Fruit fly (Drosophila melanogaster): ENCODE measurements around the gene Remo.

The Remo gene

dm6 chrX:13280738-13281137, 7.1 kb upstream of the Remo start:
- TF ChIP-seq CG5204 (GFP tag; optimal IDR thresholded peaks at IDR 0.05) (no peak), cic (GFP tag; optimal IDR thresholded peaks at IDR 0.05) (no peak), pad (GFP tag; optimal IDR thresholded peaks at IDR 0.05) (no peak), CG11617 (GFP tag; optimal IDR thresholded peaks at IDR 0.05) (no peak), cnc (optimal IDR thresholded peaks at IDR 0.05) (no peak), kay (GFP tag; ENCODE audit: borderline replicate concordance) (no peak), CG33017 (tag; optimal IDR thresholded peaks at IDR 0.05) (no peak), ovo (GFP tag; optimal IDR thresholded peaks at IDR 0.05) (no peak), toe (GFP tag; optimal IDR thresholded peaks at IDR 0.05) (no peak), CG1620 (GFP tag; optimal IDR thresholded peaks at IDR 0.05) (no peak), CG14711 (tag; optimal IDR thresholded peaks at IDR 0.05) (no peak), Mnt (GFP tag; optimal IDR thresholded peaks at IDR 0.05) (no peak), CG7045 (GFP tag; optimal IDR thresholded peaks at IDR 0.05) (no peak), Crg-1 (GFP tag; optimal IDR thresholded peaks at IDR 0.05) (no peak), Hr96 (GFP tag; optimal IDR thresholded peaks at IDR 0.05) (no peak), CG12768 (GFP tag; optimal IDR thresholded peaks at IDR 0.05) (no peak), CG7101 (tag; optimal IDR thresholded peaks at IDR 0.05) (no peak), Clk (GFP tag; optimal IDR thresholded peaks at IDR 0.05) (no peak)

dm6 chrX:13281244-13281877, 6.5 kb upstream of the Remo start:
- peak; percentile 33 for TF ChIP-seq ovo (GFP tag; optimal IDR thresholded peaks at IDR 0.05)
- TF ChIP-seq Hr96 (GFP tag; optimal IDR thresholded peaks at IDR 0.05): no peak
- TF ChIP-seq pad (GFP tag; optimal IDR thresholded peaks at IDR 0.05): peak; percentile 73
- no peak for TF ChIP-seq tj (GFP tag; optimal IDR thresholded peaks at IDR 0.05)
- no peak for TF ChIP-seq cic (GFP tag; optimal IDR thresholded peaks at IDR 0.05)
- no peak for TF ChIP-seq kay (GFP tag; ENCODE audit: borderline replicate concordance)

- TF ChIP-seq CG7045 (GFP tag; optimal IDR thresholded peaks at IDR 0.05) (no peak), CG33017 (tag; optimal IDR thresholded peaks at IDR 0.05) (no peak), cic (GFP tag; optimal IDR thresholded peaks at IDR 0.05) (no peak), Crg-1 (GFP tag; optimal IDR thresholded peaks at IDR 0.05) (no peak), ovo (GFP tag; optimal IDR thresholded peaks at IDR 0.05) (no peak), toe (GFP tag; optimal IDR thresholded peaks at IDR 0.05) (no peak), pad (GFP tag; optimal IDR thresholded peaks at IDR 0.05) (no peak), CG12768 (GFP tag; optimal IDR thresholded peaks at IDR 0.05) (no peak), cnc (optimal IDR thresholded peaks at IDR 0.05) (no peak), Clk (GFP tag; optimal IDR thresholded peaks at IDR 0.05) (no peak), Hr96 (GFP tag; optimal IDR thresholded peaks at IDR 0.05) (no peak), tj (GFP tag; optimal IDR thresholded peaks at IDR 0.05) (no peak), CG11617 (GFP tag; optimal IDR thresholded peaks at IDR 0.05) (no peak), CG14711 (tag; optimal IDR thresholded peaks at IDR 0.05) (no peak), CG5204 (GFP tag; optimal IDR thresholded peaks at IDR 0.05) (no peak), Mnt (GFP tag; optimal IDR thresholded peaks at IDR 0.05) (no peak), CG1620 (GFP tag; optimal IDR thresholded peaks at IDR 0.05) (no peak), bab1 (GFP tag; optimal IDR thresholded peaks at IDR 0.05) (no peak), kay (GFP tag; ENCODE audit: borderline replicate concordance) (no peak), CG7101 (tag; optimal IDR thresholded peaks at IDR 0.05) (no peak)
Observed at dm6 chrX:13282717-13283116, 5.1 kb upstream of the Remo start.

dm6 chrX:13283940-13284547, 3.8 kb upstream of the Remo start:
- peak; percentile 79 for TF ChIP-seq pad (GFP tag; optimal IDR thresholded peaks at IDR 0.05)
- TF ChIP-seq kay (GFP tag; ENCODE audit: borderline replicate concordance): no peak
- no peak for TF ChIP-seq Hr96 (GFP tag; optimal IDR thresholded peaks at IDR 0.05)

dm6 chrX:13284548-13284974, 3.3 kb upstream of the Remo start:
- TF ChIP-seq cnc (optimal IDR thresholded peaks at IDR 0.05) (no peak), CG7101 (tag; optimal IDR thresholded peaks at IDR 0.05) (peak; percentile 4), tj (GFP tag; optimal IDR thresholded peaks at IDR 0.05) (peak; percentile 27), CG12768 (GFP tag; optimal IDR thresholded peaks at IDR 0.05) (no peak), pad (GFP tag; optimal IDR thresholded peaks at IDR 0.05) (peak; percentile 92)

- no peak for TF ChIP-seq CG5204 (GFP tag; optimal IDR thresholded peaks at IDR 0.05)
- TF ChIP-seq CG1620 (GFP tag; optimal IDR thresholded peaks at IDR 0.05): peak; percentile 35
- TF ChIP-seq CG12768 (GFP tag; optimal IDR thresholded peaks at IDR 0.05): no peak
- no peak for TF ChIP-seq CG7045 (GFP tag; optimal IDR thresholded peaks at IDR 0.05)
- TF ChIP-seq Mnt (GFP tag; optimal IDR thresholded peaks at IDR 0.05): peak; percentile 70
- TF ChIP-seq Clk (GFP tag; optimal IDR thresholded peaks at IDR 0.05): no peak
- TF ChIP-seq CG14711 (tag; optimal IDR thresholded peaks at IDR 0.05): no peak
- TF ChIP-seq tj (GFP tag; optimal IDR thresholded peaks at IDR 0.05): peak; percentile 41
- peak; percentile 2 for TF ChIP-seq CG7101 (tag; optimal IDR thresholded peaks at IDR 0.05)
- peak; percentile 41 for TF ChIP-seq CG11617 (GFP tag; optimal IDR thresholded peaks at IDR 0.05)
- TF ChIP-seq CG33017 (tag; optimal IDR thresholded peaks at IDR 0.05): no peak
- no peak for TF ChIP-seq cnc (optimal IDR thresholded peaks at IDR 0.05)
- no peak for TF ChIP-seq toe (GFP tag; optimal IDR thresholded peaks at IDR 0.05)
- no peak for TF ChIP-seq cic (GFP tag; optimal IDR thresholded peaks at IDR 0.05)
- peak; percentile 41 for TF ChIP-seq bab1 (GFP tag; optimal IDR thresholded peaks at IDR 0.05)
- TF ChIP-seq pad (GFP tag; optimal IDR thresholded peaks at IDR 0.05): no peak
- TF ChIP-seq kay (GFP tag; ENCODE audit: borderline replicate concordance): no peak
Observed at dm6 chrX:13285001-13285748, 2.7 kb upstream of the Remo start, which contains the start of the genes HDAC4 and CG15743. TSS of gene HDAC4 (minus strand) at chrX:13285632. TSS of gene CG15743 (plus strand) at chrX:13285707.

Data from whole organism, adult.